Worm (Caenorhabditis elegans): Measurements from ENCODE around the gene C08H9.16.

DNA sequence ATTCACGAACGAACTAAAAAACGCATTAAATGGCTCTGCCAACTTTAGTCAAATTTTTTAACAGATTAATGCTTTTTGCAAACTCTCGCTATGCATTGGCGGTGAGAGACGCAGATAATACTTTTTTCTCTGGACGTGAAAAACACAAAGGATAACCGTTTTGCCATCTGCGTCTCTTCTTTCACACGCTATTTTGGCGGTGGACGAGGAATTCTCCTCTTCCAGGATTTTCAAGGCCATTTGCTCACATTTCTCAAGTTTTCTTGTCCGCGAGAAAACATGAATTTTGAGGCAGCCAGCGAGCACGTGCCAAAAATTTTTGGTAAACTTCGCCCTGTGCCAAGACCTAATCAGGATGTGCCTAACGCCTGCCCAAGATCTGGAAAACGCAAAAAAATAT, 38.4 kb downstream of the C08H9.16 start:
- no peak for TF ChIP-seq unc-120 (tag; optimal IDR thresholded peaks at IDR 0.05; ENCODE audit: poor library complexity, severe bottlenecking)
- no peak for TF ChIP-seq mls-2 (tag; optimal IDR thresholded peaks at IDR 0.05)
- TF ChIP-seq unc-62 (GFP tag; optimal IDR thresholded peaks at IDR 0.05), result no peak
- no peak for TF ChIP-seq ztf-11 (tag; optimal IDR thresholded peaks at IDR 0.05)
- no peak for TF ChIP-seq nhr-237 (tag; optimal IDR thresholded peaks at IDR 0.05)
- TF ChIP-seq hlh-1 (tag; optimal IDR thresholded peaks at IDR 0.05), result no peak
- TF ChIP-seq zip-8 (tag; optimal IDR thresholded peaks at IDR 0.05), result no peak
- TF ChIP-seq ham-2 (GFP tag; optimal IDR thresholded peaks at IDR 0.05), result no peak
- no peak for TF ChIP-seq nhr-76 (tag; optimal IDR thresholded peaks at IDR 0.05)
- TF ChIP-seq nhr-12 (tag; optimal IDR thresholded peaks at IDR 0.05), result no peak
- no peak for TF ChIP-seq snpc-4 (tag; optimal IDR thresholded peaks at IDR 0.05)

All from whole organism, mixed stage, embryonic.